Fruit fly (Drosophila melanogaster) whole organism, embryonic: ENCODE measurements around the gene Acn.

Source experiments
- Aef1 ChIP-seq: fragments of 200-800 bp; sonication (Bioruptor generic); IDR thresholded peaks from 3 replicates; pipeline ENCODE4 v1.3.6; 2022; ENCODE audit warnings: missing biosample characterization, missing genetic modification characterization
- Atf-2 ChIP-seq: fragments of 200-800 bp; sonication (Bioruptor generic); optimal IDR thresholded peaks from 2 replicates; lab custom pipeline; 2016; ENCODE audit warnings: missing biosample characterization, missing genetic modification characterization
- CG12104 ChIP-seq: fragments of 200-800 bp; sonication (Bioruptor generic); optimal IDR thresholded peaks from 3 replicates; lab custom pipeline; 2016; ENCODE audit warnings: missing biosample characterization, missing genetic modification characterization
- CG12659 ChIP-seq: fragments of 200-800 bp; sonication (Bioruptor generic); optimal IDR thresholded peaks from 3 replicates; lab custom pipeline; 2017; ENCODE audit warnings: mild to moderate bottlenecking, missing biosample characterization, missing genetic modification reagents, missing genetic modification characterization
- CG12744 ChIP-seq: fragments of 200-800 bp; sonication (Bioruptor generic); optimal IDR thresholded peaks from 2 replicates; lab custom pipeline; 2016; ENCODE audit warnings: missing biosample characterization, missing genetic modification characterization
- CG14667 ChIP-seq: fragments of 200-800 bp; sonication (Bioruptor generic); IDR thresholded peaks from 2 replicates; pipeline ENCODE4 v1.3.6; 2022; ENCODE audit warnings: missing biosample characterization, missing genetic modification characterization
- CG15269 ChIP-seq: fragments of 200-800 bp; sonication (Bioruptor generic); optimal IDR thresholded peaks from 2 replicates; lab custom pipeline; 2018; ENCODE audit warnings: missing biosample characterization, mild to moderate bottlenecking, missing genetic modification characterization, moderate library complexity
- CG16779 ChIP-seq: fragments of 200-800 bp; sonication (Bioruptor generic); IDR thresholded peaks from 2 replicates; pipeline ENCODE4 v1.3.6; 2022; ENCODE audit warnings: missing biosample characterization, missing genetic modification characterization
- CG16815 ChIP-seq: fragments of 200-800 bp; sonication (Bioruptor generic); optimal IDR thresholded peaks from 3 replicates; lab custom pipeline; 2017; ENCODE audit warnings: missing biosample characterization, mild to moderate bottlenecking, missing genetic modification characterization
- CG17568 ChIP-seq: fragments of 200-800 bp; sonication (Bioruptor generic); optimal IDR thresholded peaks from 2 replicates; lab custom pipeline; 2018; ENCODE audit warnings: missing biosample characterization, mild to moderate bottlenecking, missing genetic modification characterization, moderate library complexity
- CG17829 ChIP-seq: fragments of 200-800 bp; optimal IDR thresholded peaks from 2 replicates; lab custom pipeline; 2019; ENCODE audit warnings: missing biosample characterization, mild to moderate bottlenecking, missing genetic modification characterization, moderate library complexity
- CG2116 ChIP-seq: fragments of 200-800 bp; sonication (Bioruptor generic); optimal IDR thresholded peaks from 3 replicates; lab custom pipeline; 2018; ENCODE audit warnings: missing biosample characterization, mild to moderate bottlenecking, missing genetic modification characterization
- CG2875 ChIP-seq: fragments of 200-800 bp; sonication (Bioruptor generic); optimal IDR thresholded peaks from 2 replicates; lab custom pipeline; 2017; ENCODE audit warnings: missing biosample characterization, mild to moderate bottlenecking, missing genetic modification characterization, missing genetic modification reagents
- CG30020 ChIP-seq: fragments of 200-800 bp; optimal IDR thresholded peaks from 2 replicates; lab custom pipeline; 2019; ENCODE audit warnings: missing biosample characterization, mild to moderate bottlenecking, missing genetic modification characterization, moderate library complexity
- CG3065 ChIP-seq: fragments of 200-800 bp; sonication (Bioruptor generic); optimal IDR thresholded peaks from 2 replicates; lab custom pipeline; 2016; ENCODE audit warnings: missing biosample characterization, missing genetic modification characterization
- CG34422 ChIP-seq: fragments of 200-800 bp; sonication (Bioruptor generic); IDR thresholded peaks from 3 replicates; pipeline ENCODE4 v1.3.6; 2022; ENCODE audit warnings: missing biosample characterization, missing genetic modification characterization
- CG4282 ChIP-seq: fragments of 200-800 bp; sonication (Bioruptor generic); optimal IDR thresholded peaks from 2 replicates; lab custom pipeline; 2016; ENCODE audit warnings: missing biosample characterization, missing genetic modification characterization
- CG5180 ChIP-seq: fragments of 200-800 bp; sonication (Bioruptor generic); optimal IDR thresholded peaks from 3 replicates; lab custom pipeline; 2017; ENCODE audit warnings: missing biosample characterization, missing genetic modification characterization, mild to moderate bottlenecking, moderate library complexity, missing genetic modification reagents
- CG5953 ChIP-seq: fragments of 200-800 bp; sonication (Bioruptor generic); IDR thresholded peaks from 2 replicates; pipeline ENCODE4 v1.3.6; 2022; ENCODE audit warnings: missing biosample characterization, missing genetic modification characterization
- CG6791 ChIP-seq: fragments of 200-800 bp; sonication (Bioruptor generic); IDR thresholded peaks from 3 replicates; pipeline ENCODE4 v1.3.6; 2022; ENCODE audit warnings: missing biosample characterization, missing genetic modification characterization; ENCODE audit not compliant: partially characterized antibody
- CG6854 ChIP-seq: fragments of 200-800 bp; sonication (Bioruptor generic); optimal IDR thresholded peaks from 3 replicates; lab custom pipeline; 2017; ENCODE audit warnings: missing biosample characterization, mild to moderate bottlenecking, missing genetic modification characterization
- CG7372 ChIP-seq: fragments of 200-800 bp; sonication (Bioruptor generic); IDR thresholded peaks from 2 replicates; pipeline ENCODE4 v1.3.6; 2022; ENCODE audit warnings: missing biosample characterization, missing genetic modification characterization
- CG8359 ChIP-seq: fragments of 200-800 bp; sonication (Bioruptor generic); optimal IDR thresholded peaks from 2 replicates; lab custom pipeline; 2017; ENCODE audit warnings: missing biosample characterization, mild to moderate bottlenecking, missing genetic modification characterization, borderline replicate concordance
- Chrac-16 ChIP-seq: fragments of 200-800 bp; sonication (Bioruptor generic); optimal IDR thresholded peaks from 3 replicates; lab custom pipeline; 2016; ENCODE audit warnings: missing biosample characterization, missing genetic modification characterization
- D ChIP-seq, 2 experiments: fragments of 200-800 bp in 1 of 2; fragments of >200 bp in 1 of 2; sonication (Bioruptor generic) in 1 of 2; optimal IDR thresholded peaks; 2 replicates in 1 of 2; 3 replicates in 1 of 2; lab custom pipeline; 2017; ENCODE audit warnings: mild to moderate bottlenecking in 1 of 2, missing biosample characterization in 1 of 2, missing genetic modification characterization in 1 of 2, missing genetic modification reagents in 1 of 2
- D19B ChIP-seq: fragments of 200-800 bp; sonication (Bioruptor generic); optimal IDR thresholded peaks from 2 replicates; lab custom pipeline; 2017; ENCODE audit warnings: missing biosample characterization, mild to moderate bottlenecking, missing genetic modification characterization
- Eip74EF ChIP-seq, 2 experiments: fragments of 200-800 bp in 1 of 2; fragments of >200 bp in 1 of 2; sonication (Bioruptor generic) in 1 of 2; optimal IDR thresholded peaks; 2 replicates each; lab custom pipeline; 2017 to 2019; ENCODE audit warnings: missing biosample characterization in 2 of 2, missing genetic modification characterization in 2 of 2, mild to moderate bottlenecking in 1 of 2, moderate library complexity in 1 of 2
- HLH3B ChIP-seq: fragments of 200-800 bp; sonication (Bioruptor generic); IDR thresholded peaks from 2 replicates; pipeline ENCODE4 v1.3.6; 2022; ENCODE audit warnings: missing biosample characterization, missing genetic modification characterization
- Hey ChIP-seq: fragments of 200-800 bp; sonication (Bioruptor generic); optimal IDR thresholded peaks from 3 replicates; lab custom pipeline; 2018; ENCODE audit warnings: missing biosample characterization, mild to moderate bottlenecking, missing genetic modification characterization
- Kr ChIP-seq: fragments of 200-800 bp; sonication (Bioruptor generic); optimal IDR thresholded peaks from 2 replicates; lab custom pipeline; 2017; ENCODE audit warnings: missing biosample characterization, mild to moderate bottlenecking, missing genetic modification characterization
- Sry-δ ChIP-seq: fragments of 200-800 bp; sonication (Bioruptor generic); optimal IDR thresholded peaks from 2 replicates; lab custom pipeline; 2016; ENCODE audit warnings: missing biosample characterization, missing genetic modification characterization
- Usf ChIP-seq: fragments of 200-800 bp; sonication (Bioruptor generic); optimal IDR thresholded peaks from 2 replicates; lab custom pipeline; 2017; ENCODE audit warnings: missing genotype, missing biosample characterization, missing genetic modification characterization
- ap ChIP-seq: fragments of 200-800 bp; sonication (Bioruptor generic); IDR thresholded peaks from 2 replicates; pipeline ENCODE4 v1.3.6; 2022; ENCODE audit warnings: missing biosample characterization, missing genetic modification characterization
- ase ChIP-seq: fragments of 200-800 bp; sonication (Bioruptor generic); IDR thresholded peaks from 3 replicates; pipeline ENCODE4 v1.3.6; 2022; ENCODE audit warnings: missing biosample characterization, missing genetic modification characterization
- bowl ChIP-seq: fragments of 200-800 bp; sonication (Bioruptor generic); IDR thresholded peaks from 2 replicates; pipeline ENCODE4 v1.3.6; 2022; ENCODE audit warnings: missing biosample characterization, missing genetic modification characterization
- cad ChIP-seq: fragments of >200 bp; optimal IDR thresholded peaks from 2 replicates; lab custom pipeline; 2017; ENCODE audit warnings: missing biosample characterization, missing genetic modification characterization
- cg ChIP-seq: fragments of 200-800 bp; sonication (Bioruptor generic); optimal IDR thresholded peaks from 3 replicates; lab custom pipeline; 2019; ENCODE audit warnings: missing biosample characterization, mild to moderate bottlenecking, missing genetic modification characterization, moderate library complexity
- crol ChIP-seq: fragments of 200-800 bp; sonication (Bioruptor generic); IDR thresholded peaks from 2 replicates; pipeline ENCODE4 v1.3.6; 2022; ENCODE audit warnings: missing biosample characterization, missing genetic modification characterization
- da ChIP-seq: fragments of 200-800 bp; sonication (Bioruptor generic); optimal IDR thresholded peaks from 2 replicates; lab custom pipeline; 2016; ENCODE audit warnings: missing biosample characterization, missing genetic modification characterization
- esg ChIP-seq: fragments of 200-800 bp; sonication (Bioruptor generic); conservative IDR thresholded peaks from 2 replicates; pipeline ENCODE4 v1.3.6; 2022; ENCODE audit warnings: missing biosample characterization, missing genetic modification characterization
- ind ChIP-seq: fragments of 200-800 bp; sonication (Bioruptor generic); optimal IDR thresholded peaks from 3 replicates; lab custom pipeline; 2016; ENCODE audit warnings: missing biosample characterization, missing genetic modification characterization
- nerfin-1 ChIP-seq: fragments of 200-800 bp; sonication (Bioruptor generic); optimal IDR thresholded peaks from 3 replicates; lab custom pipeline; 2019; ENCODE audit warnings: missing biosample characterization, mild to moderate bottlenecking, missing genetic modification characterization, moderate library complexity
- odd ChIP-seq: fragments of 200-800 bp; sonication (Bioruptor generic); optimal IDR thresholded peaks from 2 replicates; lab custom pipeline; 2017; ENCODE audit warnings: missing biosample characterization, mild to moderate bottlenecking, missing genetic modification characterization
- pzg ChIP-seq: fragments of 200-800 bp; sonication (Bioruptor generic); optimal IDR thresholded peaks from 3 replicates; lab custom pipeline; 2018; ENCODE audit warnings: missing biosample characterization, mild to moderate bottlenecking, missing genetic modification characterization, moderate library complexity
- sens-2 ChIP-seq: fragments of 200-800 bp; sonication (Bioruptor generic); IDR thresholded peaks from 2 replicates; pipeline ENCODE4 v1.3.6; 2022; ENCODE audit warnings: missing biosample characterization, missing genetic modification characterization
- slp2 ChIP-seq: fragments of 200-800 bp; sonication (Bioruptor generic); optimal IDR thresholded peaks from 2 replicates; lab custom pipeline; 2016; ENCODE audit warnings: missing biosample characterization, missing genetic modification characterization
- tap ChIP-seq: fragments of 200-800 bp; optimal IDR thresholded peaks from 3 replicates; lab custom pipeline; 2019; ENCODE audit warnings: missing biosample characterization, mild to moderate bottlenecking, missing genetic modification characterization, moderate library complexity

Gene Acn

DNA sequence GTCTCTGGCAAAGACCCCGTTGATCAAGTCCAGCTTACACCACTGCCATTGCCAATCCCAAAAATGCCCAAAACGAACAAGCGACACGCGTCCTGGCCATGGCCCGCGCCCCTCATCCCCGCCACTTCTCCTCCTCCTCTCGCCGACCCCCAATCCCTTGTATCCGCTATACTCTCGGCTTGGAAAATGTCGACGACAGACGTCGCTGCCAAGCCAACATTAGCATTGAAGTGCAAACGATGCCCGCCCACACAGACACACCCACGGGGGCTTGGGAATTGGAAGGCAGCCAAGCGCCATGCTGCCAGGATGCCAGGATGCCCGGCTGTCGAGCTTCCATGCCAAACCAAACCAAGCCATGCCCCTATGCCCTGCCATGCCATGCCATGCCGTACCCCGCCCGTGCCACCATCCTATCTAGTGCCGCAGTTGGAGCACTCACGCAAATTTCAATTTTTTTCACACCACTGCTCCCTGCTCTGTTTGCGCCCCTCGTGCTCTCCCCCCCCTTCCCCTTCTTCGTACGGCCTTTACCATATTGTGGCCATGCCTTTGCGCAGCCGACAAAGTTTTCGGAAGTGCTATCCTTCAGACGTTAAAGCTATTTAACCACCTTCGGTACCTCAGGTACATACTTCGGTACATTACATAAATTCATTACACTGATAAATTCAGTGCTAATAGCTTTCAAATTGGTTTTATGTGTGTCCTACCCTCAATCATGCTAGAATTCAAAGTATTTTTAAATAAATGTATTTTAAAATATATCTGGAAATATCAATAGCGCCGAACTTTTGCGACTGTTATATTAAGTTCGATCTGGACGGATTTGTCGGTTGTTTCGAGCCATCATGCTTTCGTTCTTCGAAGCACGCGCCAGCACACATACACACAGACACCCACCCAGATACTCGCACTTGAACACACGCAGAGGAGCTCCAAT lies 23.6 kb upstream of the Acn start (continued):
- TF ChIP-seq CG2116 (GFP tag; lab: Kevin White, UChicago) (peak; percentile 29), CG6854 (peak; percentile 73), esg (peak; percentile 74), CG16779 (GFP tag; lab: Robert Waterston, UW) (no peak), CG17568 (GFP tag; lab: Kevin White, UChicago) (peak; percentile 67), HLH3B (GFP tag; lab: Robert Waterston, UW) (peak; percentile 58; the same call in 1 of the 2 replicates), CG2875 (GFP tag; lab: Kevin White, UChicago) (peak; percentile 68), Aef1 (GFP tag; lab: Robert Waterston, UW) (peak; percentile 41; the same call in 2 of the 3 replicates), D19B (peak; percentile 52), ase (GFP tag; lab: Robert Waterston, UW) (no peak), Chrac-16 (GFP tag; lab: Kevin White, UChicago) (peak; percentile 63), Kr (GFP tag; lab: Kevin White, UChicago) (no peak), cg (peak; percentile 31), CG8359 (GFP tag; lab: Kevin White, UChicago) (peak; percentile 28), D (optimal IDR thresholded peaks at IDR 0.05; lab: Kevin White, UChicago) (no peak), D (GFP tag; optimal IDR thresholded peaks at IDR 0.05; lab: Kevin White, UChicago) (peak; percentile 68), CG4282 (GFP tag; lab: Kevin White, UChicago) (no peak), CG7372 (GFP tag; lab: Robert Waterston, UW) (peak; percentile 66), CG12659 (peak; percentile 85), tap (tag; lab: Kevin White, UChicago) (peak; percentile 64), CG12104 (GFP tag; lab: Kevin White, UChicago) (peak; percentile 51), Eip74EF (GFP tag; optimal IDR thresholded peaks at IDR 0.05; lab: Kevin White, UChicago) (peak in 1 of 2 experiments; percentile 80), Sry-δ (GFP tag; lab: Kevin White, UChicago) (no peak), CG12744 (GFP tag; lab: Kevin White, UChicago) (no peak), CG15269 (tag; lab: Kevin White, UChicago) (peak; percentile 87), CG6791 (no peak), CG17829 (tag; lab: Kevin White, UChicago) (peak; percentile 75), pzg (GFP tag; lab: Kevin White, UChicago) (no peak), sens-2 (GFP tag; lab: Robert Waterston, UW) (peak; percentile 22; the same call in 1 of the 2 replicates), CG5180 (GFP tag; lab: Kevin White, UChicago) (peak; percentile 58), da (GFP tag; lab: Kevin White, UChicago) (no peak), Hey (peak; percentile 89), Atf-2 (peak; percentile 1), CG14667 (GFP tag; lab: Robert Waterston, UW) (peak; percentile 36), odd (GFP tag; lab: Kevin White, UChicago) (peak; percentile 81), CG34422 (GFP tag; lab: Robert Waterston, UW) (0 out of 3 replicates have a peak, but pooled peaks have one; percentile 22), ind (GFP tag; lab: Kevin White, UChicago) (peak; percentile 57), cad (GFP tag; lab: Kevin White, UChicago) (no peak), CG5953 (no peak), bowl (GFP tag; lab: Robert Waterston, UW) (no peak), Usf (GFP tag; lab: Kevin White, UChicago) (peak; percentile 32), nerfin-1 (peak; percentile 63), CG16815 (peak; percentile 51), ap (GFP tag; lab: Robert Waterston, UW) (peak; percentile 38; the same call in 1 of the 2 replicates), slp2 (GFP tag; lab: Kevin White, UChicago) (peak; percentile 30), crol (GFP tag; lab: Robert Waterston, UW) (peak; percentile 91), CG3065 (GFP tag; lab: Kevin White, UChicago) (no peak), CG30020 (tag; lab: Kevin White, UChicago) (peak; percentile 45)
